Worm (Caenorhabditis elegans) whole organism, L4/young adult: ENCODE data around the gene egl-17.

ENCODE experiments used
- W03F9.2 ChIP-seq: fragments of 150-350 bp; optimal IDR thresholded peaks from 2 replicates; lab custom pipeline; 2014; ENCODE audit warnings: missing biosample characterization, missing genetic modification characterization
- dao-5 ChIP-seq: sonication (generic microtip); optimal IDR thresholded peaks from 2 replicates; lab custom pipeline; 2016; ENCODE audit warnings: missing genotype, missing genetic modification characterization, moderate library complexity, missing compliant biosample characterization
- him-1 ChIP-seq: sonication (generic microtip); optimal IDR thresholded peaks from 2 replicates; lab custom pipeline; 2016; ENCODE audit warnings: missing genotype, missing genetic modification reagents, missing genetic modification characterization, missing compliant biosample characterization

egl-17 gene

ce11 chrX:538083-538482 is 48.6 kb downstream of the egl-17 start:
- TF ChIP-seq W03F9.2 (tag; lab: Kevin White, UChicago): no peak
- no peak for TF ChIP-seq dao-5
- TF ChIP-seq him-1 (tag; lab: Kevin White, UChicago): no peak
